Worm (Caenorhabditis elegans) whole organism, L4 larva: ENCODE data around the gene wdr-60.

ENCODE experiments used
- ZK337.2 ChIP-seq: fragments of 200-800 bp; sonication (Bioruptor generic); IDR thresholded peaks from 2 replicates; pipeline ENCODE4 v1.3.6; 2022; ENCODE audit warnings: missing genetic modification reagents, missing genetic modification characterization, missing compliant biosample characterization
- ceh-82 ChIP-seq: sonication (generic microtip); optimal IDR thresholded peaks from 2 replicates; lab custom pipeline; 2017; ENCODE audit warnings: missing biosample characterization, missing genetic modification characterization
- lin-13 ChIP-seq: fragments of 150-350 bp; optimal IDR thresholded peaks from 2 replicates; lab custom pipeline; 2014; ENCODE audit warnings: missing biosample characterization, missing genetic modification reagents, missing genetic modification characterization
- mep-1 ChIP-seq: fragments of 150-350 bp; sonication (generic microtip); optimal IDR thresholded peaks from 3 replicates; lab custom pipeline; 2014; ENCODE audit warnings: missing biosample characterization, missing genetic modification characterization
- nhr-11 ChIP-seq: fragments of 150-350 bp; optimal IDR thresholded peaks from 2 replicates; lab custom pipeline; 2014; ENCODE audit warnings: missing biosample characterization, missing genetic modification characterization
- nhr-28 ChIP-seq: fragments of 150-350 bp; optimal IDR thresholded peaks from 2 replicates; lab custom pipeline; 2014; ENCODE audit warnings: missing biosample characterization, missing genetic modification characterization
- unc-130 ChIP-seq: sonication (generic microtip); optimal IDR thresholded peaks from 2 replicates; lab custom pipeline; 2016; ENCODE audit warnings: missing genetic modification reagents, missing genetic modification characterization, missing compliant biosample characterization

DNA sequence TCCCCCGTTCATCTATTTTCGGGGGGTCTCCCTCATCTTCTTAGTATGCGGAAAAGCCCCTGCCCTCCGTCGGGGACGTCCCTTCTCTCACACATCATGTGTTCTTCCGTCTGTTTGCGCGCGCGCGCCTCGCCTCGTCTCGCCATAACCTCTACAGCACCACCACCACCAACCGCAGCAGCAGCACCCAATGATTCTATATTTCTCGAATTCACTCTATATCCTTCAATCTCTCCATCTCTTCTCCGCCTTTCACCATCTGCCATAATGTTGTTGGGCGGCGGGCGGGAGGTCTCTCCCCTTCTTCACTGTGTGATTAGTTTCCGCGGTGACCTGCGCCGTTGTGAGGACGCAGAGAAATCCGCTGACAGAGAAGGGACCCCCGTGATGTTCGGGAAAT lies 39.7 kb upstream of the wdr-60 start:
- TF ChIP-seq unc-130 (GFP tag; lab: Kevin White, UChicago) (no peak), ZK337.2 (GFP tag; lab: Robert Waterston, UW) (no peak), nhr-28 (tag; lab: Kevin White, UChicago) (no peak), lin-13 (no peak), mep-1 (tag; lab: Kevin White, UChicago) (peak; percentile 27), nhr-11 (no peak), ceh-82 (no peak)
